Worm (Caenorhabditis elegans) whole organism, young adult: Measurements from ENCODE around the gene F54D10.4.

Source experiments
- ama-1 ChIP-seq, 3 experiments: fragments of 150-350 bp in 1 of 3; sonication (generic microtip) in 2 of 3; optimal IDR thresholded peaks; 2 replicates each; lab custom pipeline; 2014 to 2018; ENCODE audit warnings: missing biosample characterization in 2 of 3, missing genetic modification characterization in 2 of 3, missing genetic modification reagents in 2 of 3
- ceh-91 ChIP-seq: fragments of 200-800 bp; sonication (Bioruptor generic); IDR thresholded peaks from 2 replicates; pipeline ENCODE4 v1.3.6; 2022; ENCODE audit warnings: missing genetic modification reagents, missing genetic modification characterization, missing compliant biosample characterization
- chd-7 ChIP-seq: sonication (generic microtip); optimal IDR thresholded peaks from 2 replicates; lab custom pipeline; 2016; ENCODE audit warnings: mild to moderate bottlenecking, missing genetic modification characterization, moderate library complexity, missing compliant biosample characterization
- gei-17 ChIP-seq: fragments of 200-800 bp; sonication (Bioruptor generic); optimal IDR thresholded peaks from 2 replicates; lab custom pipeline; 2018; ENCODE audit warnings: mild to moderate bottlenecking, missing genetic modification characterization, missing compliant biosample characterization
- lin-26 ChIP-seq: fragments of 200-800 bp; sonication (Bioruptor generic); IDR thresholded peaks from 2 replicates; pipeline ENCODE4 v1.3.6; 2022; ENCODE audit warnings: missing genetic modification reagents, missing genetic modification characterization, missing compliant biosample characterization
- nfya-1 ChIP-seq: sonication (generic microtip); optimal IDR thresholded peaks from 2 replicates; lab custom pipeline; 2017; ENCODE audit warnings: antibody characterized with exemption, missing compliant biosample characterization, missing genetic modification characterization, borderline replicate concordance; ENCODE audit not compliant: insufficient read depth
- nhr-90 ChIP-seq: sonication (generic microtip); optimal IDR thresholded peaks from 2 replicates; lab custom pipeline; 2016; ENCODE audit warnings: missing genotype, mild to moderate bottlenecking, missing genetic modification characterization, missing compliant biosample characterization
- pha-4 ChIP-seq: fragments of 150-350 bp; sonication (generic microtip); optimal IDR thresholded peaks from 2 replicates; lab custom pipeline; 2014; ENCODE audit warnings: missing biosample characterization, missing genetic modification reagents, missing genetic modification characterization
- sptf-2 ChIP-seq: fragments of 200-800 bp; sonication (Bioruptor generic); optimal IDR thresholded peaks from 2 replicates; lab custom pipeline; 2018; ENCODE audit warnings: mild to moderate bottlenecking, missing genetic modification characterization, missing compliant biosample characterization
- ztf-26 ChIP-seq: sonication (generic microtip); optimal IDR thresholded peaks from 2 replicates; lab custom pipeline; 2017; ENCODE audit warnings: missing genetic modification characterization, missing compliant biosample characterization

ce11 chrII:3827801-3828200 is 20.9 kb upstream of the F54D10.4 start, which contains the start of gene F54D10.8:
- TF ChIP-seq ama-1 (optimal IDR thresholded peaks at IDR 0.05; lab: Kevin White, UChicago) = no peak
- no peak for TF ChIP-seq ama-1 (GFP tag; optimal IDR thresholded peaks at IDR 0.05; lab: Kevin White, UChicago)
- TF ChIP-seq chd-7 (tag; lab: Kevin White, UChicago) = no peak
- no peak for TF ChIP-seq gei-17 (GFP tag; lab: Kevin White, UChicago)
- TF ChIP-seq pha-4 (tag; lab: Kevin White, UChicago) = no peak
- no peak for TF ChIP-seq sptf-2 (GFP tag; lab: Kevin White, UChicago)
- TF ChIP-seq lin-26 (GFP tag; lab: Robert Waterston, UW) = no peak
- no peak for TF ChIP-seq nhr-90 (tag; lab: Kevin White, UChicago)
- TF ChIP-seq ceh-91 (GFP tag; lab: Robert Waterston, UW) = no peak
- TF ChIP-seq nfya-1 (tag; lab: Kevin White, UChicago) = no peak
- no peak for TF ChIP-seq ztf-26 (tag; lab: Kevin White, UChicago)
